Worm (Caenorhabditis elegans): ENCODE measurements around the gene Y57G11C.43.

- TF ChIP-seq W03F9.2 (tag; optimal IDR thresholded peaks at IDR 0.05), result no peak
- no peak for TF ChIP-seq dao-5 (tag; optimal IDR thresholded peaks at IDR 0.05)
- TF ChIP-seq him-1 (tag; optimal IDR thresholded peaks at IDR 0.05), result no peak
Observed at ce11 chrIV:14769218-14769835, at the start of gene Y57G11C.43.
